Worm (Caenorhabditis elegans): Measurements from ENCODE around the gene grd-4.
A peak's percentile ranks its signal among the peaks of the same experiment; 100 is the strongest.

DNA sequence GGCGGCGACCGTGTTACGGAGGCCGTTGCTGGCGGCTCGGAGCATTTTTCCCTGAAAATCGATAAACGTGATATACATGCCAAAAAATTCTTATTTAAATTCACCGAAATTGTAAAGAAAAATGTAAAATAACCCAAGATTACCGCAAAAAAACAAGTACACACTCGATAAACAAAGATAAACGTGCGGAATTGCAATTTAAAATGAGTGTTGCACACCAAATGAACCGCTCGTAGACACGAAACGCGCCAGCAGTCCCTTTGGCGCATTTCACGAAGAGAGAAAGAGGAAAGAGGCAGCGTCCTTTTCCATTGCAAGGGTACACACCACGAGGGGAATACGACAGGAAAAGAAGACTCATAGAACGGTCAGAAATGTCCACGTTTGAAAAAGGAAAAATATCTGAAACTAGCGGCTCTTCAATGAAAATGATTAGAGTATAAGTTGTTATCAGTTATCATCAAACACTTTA lies 45.0 kb downstream of the grd-4 start, which contains the start of gene sdha-1:
- TF ChIP-seq nhr-12 (tag; optimal IDR thresholded peaks at IDR 0.05) (no peak), lsy-2 (tag; optimal IDR thresholded peaks at IDR 0.05) (peak; percentile 86 to 88), efl-1 (optimal IDR thresholded peaks at IDR 0.05) (peak; percentile 70 to 72), efl-1 (GFP tag; optimal IDR thresholded peaks at IDR 0.05 in 1 of 2) (peak; percentile 69 to 96), nhr-77 (tag; optimal IDR thresholded peaks at IDR 0.05) (peak; percentile 64), nhr-47 (tag; optimal IDR thresholded peaks at IDR 0.05) (peak; percentile 88), nhr-76 (tag; optimal IDR thresholded peaks at IDR 0.05) (no peak), jun-1 (tag; optimal IDR thresholded peaks at IDR 0.05) (peak; percentile 84), nhr-11 (tag; optimal IDR thresholded peaks at IDR 0.05) (no peak), zag-1 (tag; optimal IDR thresholded peaks at IDR 0.05) (no peak), F16B12.6 (tag; optimal IDR thresholded peaks at IDR 0.05) (peak; percentile 41)
